Fruit fly (Drosophila melanogaster): ENCODE data around the gene Mi-2.

Mi-2 gene

DNA sequence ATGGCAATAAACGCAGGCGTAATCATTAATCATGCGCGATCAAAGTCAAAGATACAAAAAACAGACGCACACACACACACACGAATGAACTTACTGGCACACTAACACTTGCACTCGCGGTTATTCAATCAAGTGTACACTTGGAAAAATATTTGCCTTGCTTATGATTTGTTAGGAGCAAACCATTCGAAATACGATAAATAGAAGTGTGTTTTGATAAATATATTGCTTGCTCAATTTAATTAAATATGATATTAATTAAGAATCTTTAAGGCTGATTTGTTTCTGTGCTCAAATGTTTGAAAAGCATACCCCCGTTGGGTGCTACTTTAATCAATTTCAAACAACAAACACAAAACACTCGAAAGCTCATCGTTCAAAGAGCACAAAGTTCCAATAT is 35.5 kb upstream of the Mi-2 start (continued):
- TF ChIP-seq Abd-B (GFP tag; optimal IDR thresholded peaks at IDR 0.05) (peak; percentile 3), yki (optimal IDR thresholded peaks at IDR 0.05) (no peak), Sin3A (optimal IDR thresholded peaks at IDR 0.05) (no peak), zf30C (GFP tag; optimal IDR thresholded peaks at IDR 0.05) (no peak), CG10654 (GFP tag; optimal IDR thresholded peaks at IDR 0.05) (no peak), jigr1 (GFP tag; IDR thresholded peaks at IDR 0.05) (no peak), CG10543 (GFP tag; optimal IDR thresholded peaks at IDR 0.05) (no peak), sqz (GFP tag; optimal IDR thresholded peaks at IDR 0.05) (no peak), crol (GFP tag; IDR thresholded peaks at IDR 0.05) (no peak), CG4820 (GFP tag; optimal IDR thresholded peaks at IDR 0.05) (peak; percentile 14), CG10431 (GFP tag; optimal IDR thresholded peaks at IDR 0.05) (no peak), B-H1 (GFP tag; IDR thresholded peaks at IDR 0.05) (no peak), CG18619 (GFP tag; optimal IDR thresholded peaks at IDR 0.05) (no peak), CG18262 (tag; optimal IDR thresholded peaks at IDR 0.05) (no peak), chif (GFP tag; optimal IDR thresholded peaks at IDR 0.05) (no peak), CG43689 (GFP tag; IDR thresholded peaks at IDR 0.05) (no peak), sd (tag; optimal IDR thresholded peaks at IDR 0.05) (no peak), CG2875 (GFP tag; optimal IDR thresholded peaks at IDR 0.05) (no peak), Meics (GFP tag; optimal IDR thresholded peaks at IDR 0.05) (peak; percentile 39), Stat92E (GFP tag; optimal IDR thresholded peaks at IDR 0.05) (no peak), CG17912 (GFP tag; optimal IDR thresholded peaks at IDR 0.05) (no peak), nom (GFP tag; optimal IDR thresholded peaks at IDR 0.05) (no peak), Hr3 (GFP tag; optimal IDR thresholded peaks at IDR 0.05) (peak; percentile 7), CG13296 (GFP tag; optimal IDR thresholded peaks at IDR 0.05) (no peak), ash1 (GFP tag; optimal IDR thresholded peaks at IDR 0.05) (no peak), Hr51 (GFP tag; optimal IDR thresholded peaks at IDR 0.05) (no peak), Rx (GFP tag; IDR thresholded peaks at IDR 0.05) (0 out of 2 replicates have a peak, but pooled peaks have one; percentile 16), kah (GFP tag; optimal IDR thresholded peaks at IDR 0.05) (no peak), wek (GFP tag; optimal IDR thresholded peaks at IDR 0.05) (no peak), CG34376 (GFP tag; optimal IDR thresholded peaks at IDR 0.05) (no peak), so (GFP tag; IDR thresholded peaks at IDR 0.05) (no peak), Six4 (GFP tag; optimal IDR thresholded peaks at IDR 0.05) (no peak), gfzf (GFP tag; optimal IDR thresholded peaks at IDR 0.05) (no peak), Sox100B (GFP tag; optimal IDR thresholded peaks at IDR 0.05) (peak; percentile 3), Oli (tag; optimal IDR thresholded peaks at IDR 0.05) (no peak), CG15514 (GFP tag; optimal IDR thresholded peaks at IDR 0.05) (no peak), Jarid2 (GFP tag; optimal IDR thresholded peaks at IDR 0.05) (no peak), CG16813 (GFP tag; IDR thresholded peaks at IDR 0.05; ENCODE audit: partially characterized antibody) (no peak), CG6654 (GFP tag; optimal IDR thresholded peaks at IDR 0.05) (no peak), CG10274 (GFP tag; optimal IDR thresholded peaks at IDR 0.05) (no peak), twi (tag; optimal IDR thresholded peaks at IDR 0.05) (no peak), lola (GFP tag; optimal IDR thresholded peaks at IDR 0.05) (no peak), CG17328 (GFP tag; IDR thresholded peaks at IDR 0.05) (no peak), dimm (GFP tag; IDR thresholded peaks at IDR 0.05) (no peak), CG17186 (GFP tag; optimal IDR thresholded peaks at IDR 0.05) (no peak), tll (GFP tag; optimal IDR thresholded peaks at IDR 0.05) (no peak), CG32532 (GFP tag; IDR thresholded peaks at IDR 0.05) (no peak), nmo (GFP tag; optimal IDR thresholded peaks at IDR 0.05) (no peak), dpn (GFP tag; optimal IDR thresholded peaks at IDR 0.05) (no peak), CG2120 (GFP tag; optimal IDR thresholded peaks at IDR 0.05) (peak; percentile 22), CG12769 (tag; optimal IDR thresholded peaks at IDR 0.05) (peak; percentile 17)

Data from whole organism, embryonic.